Worm (Caenorhabditis elegans): ENCODE data around the gene nadk-2.

The nadk-2 gene

DNA sequence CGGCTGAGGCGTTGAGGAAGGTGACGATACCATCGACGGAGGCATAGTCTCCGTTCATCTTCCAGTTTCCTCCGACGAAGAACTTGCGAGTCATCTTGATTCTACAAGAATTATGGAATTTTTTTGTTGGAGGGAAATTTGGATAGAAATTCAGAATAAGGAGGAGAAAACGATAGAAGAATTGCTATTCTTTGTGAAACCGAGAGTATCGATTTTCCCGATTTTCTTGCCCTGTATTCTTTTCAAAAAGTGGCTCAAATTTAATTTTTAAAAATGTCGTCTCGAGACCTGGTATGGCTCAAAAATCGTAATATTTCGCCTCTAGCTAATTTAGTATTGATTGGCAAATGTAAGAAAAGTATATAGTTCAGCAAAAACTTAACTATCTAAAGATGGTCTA lies 10.3 kb upstream of the nadk-2 start, which contains the start of gene tpi-1:
Gene tpi-1, minus strand, starts transcription at position 101 of the 400 bp plus-strand sequence.
- TF ChIP-seq unc-39 (tag; optimal IDR thresholded peaks at IDR 0.05) = no peak
- TF ChIP-seq mdl-1 (tag; optimal IDR thresholded peaks at IDR 0.05) = no peak
- TF ChIP-seq ceh-82 (tag; optimal IDR thresholded peaks at IDR 0.05) = no peak
- no peak for TF ChIP-seq elt-2 (tag; optimal IDR thresholded peaks at IDR 0.05)
- no peak for TF ChIP-seq hmg-11 (tag; optimal IDR thresholded peaks at IDR 0.05)
- TF ChIP-seq lsy-12 (tag; optimal IDR thresholded peaks at IDR 0.05) = no peak
- TF ChIP-seq aly-2 (tag; optimal IDR thresholded peaks at IDR 0.05) = no peak
- no peak for TF ChIP-seq R02D3.7 (tag; optimal IDR thresholded peaks at IDR 0.05)
- no peak for TF ChIP-seq ZK546.5 (tag; optimal IDR thresholded peaks at IDR 0.05)
- TF ChIP-seq pha-4 (tag; optimal IDR thresholded peaks at IDR 0.05) = no peak

DNA sequence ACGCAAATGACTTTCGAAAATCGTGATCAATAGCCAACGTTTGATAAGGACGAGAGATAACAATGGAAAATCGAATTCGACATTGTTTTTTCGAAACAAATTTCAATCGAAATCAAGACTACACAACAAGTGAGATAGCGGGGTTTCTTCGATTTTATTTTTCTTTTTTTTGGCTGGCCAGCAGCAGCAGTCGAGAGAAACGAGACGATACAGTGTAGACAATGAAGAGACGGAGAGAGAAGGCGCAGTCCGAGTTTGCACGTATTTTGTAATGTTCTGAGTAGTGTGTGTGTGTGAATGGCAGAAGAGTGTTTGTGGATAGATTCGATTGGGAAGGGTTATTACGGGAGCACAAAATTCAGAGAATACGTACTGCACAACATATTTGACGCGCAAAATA lies 9.2 kb upstream of the nadk-2 start:
- TF ChIP-seq lin-39 (tag; optimal IDR thresholded peaks at IDR 0.05) = peak; percentile 66
- peak; percentile 27 for TF ChIP-seq snpc-4 (tag; optimal IDR thresholded peaks at IDR 0.05)
- TF ChIP-seq sea-2 (GFP tag; optimal IDR thresholded peaks at IDR 0.05) = no peak
- no peak for TF ChIP-seq nhr-77 (tag; optimal IDR thresholded peaks at IDR 0.05)
- TF ChIP-seq eor-1 (tag; optimal IDR thresholded peaks at IDR 0.05) = no peak
- no peak for TF ChIP-seq daf-12 (tag; optimal IDR thresholded peaks at IDR 0.05)
- no peak for TF ChIP-seq nhr-67 (tag; optimal IDR thresholded peaks at IDR 0.05)
- TF ChIP-seq nhr-237 (tag; optimal IDR thresholded peaks at IDR 0.05) = no peak
- no peak for TF ChIP-seq fos-1 (tag; optimal IDR thresholded peaks at IDR 0.05)
- no peak for TF ChIP-seq elt-3 (tag; optimal IDR thresholded peaks at IDR 0.05)
- peak; percentile 3 for TF ChIP-seq nhr-43 (tag; optimal IDR thresholded peaks at IDR 0.05; ENCODE audit: poor library complexity, severe bottlenecking)
- no peak for TF ChIP-seq aly-2 (tag; optimal IDR thresholded peaks at IDR 0.05)
- peak; percentile 80 for TF ChIP-seq hmg-11 (tag; optimal IDR thresholded peaks at IDR 0.05)
- TF ChIP-seq jun-1 (tag; optimal IDR thresholded peaks at IDR 0.05) = peak; percentile 30
- TF ChIP-seq ceh-16 (tag; optimal IDR thresholded peaks at IDR 0.05) = no peak
- no peak for TF ChIP-seq nhr-28 (tag; optimal IDR thresholded peaks at IDR 0.05)
- no peak for TF ChIP-seq nhr-25 (tag; optimal IDR thresholded peaks at IDR 0.05)
- TF ChIP-seq nhr-12 (tag; optimal IDR thresholded peaks at IDR 0.05) = no peak
- TF ChIP-seq fkh-10 (GFP tag; optimal IDR thresholded peaks at IDR 0.05) = no peak
- peak; percentile 68 for TF ChIP-seq lin-15B (tag; optimal IDR thresholded peaks at IDR 0.05)
- TF ChIP-seq unc-39 (tag; optimal IDR thresholded peaks at IDR 0.05) = no peak
- no peak for TF ChIP-seq fkh-2 (tag; optimal IDR thresholded peaks at IDR 0.05)
- no peak for TF ChIP-seq elt-1 (tag; optimal IDR thresholded peaks at IDR 0.05)
- no peak for TF ChIP-seq ztf-4 (tag; optimal IDR thresholded peaks at IDR 0.05)
- no peak for TF ChIP-seq mml-1 (tag; optimal IDR thresholded peaks at IDR 0.05)
- no peak for TF ChIP-seq egl-27 (tag; optimal IDR thresholded peaks at IDR 0.05)
- TF ChIP-seq ceh-9 (tag; optimal IDR thresholded peaks at IDR 0.05) = no peak
- TF ChIP-seq pha-4 (tag; optimal IDR thresholded peaks at IDR 0.05) = peak; percentile 73
- TF ChIP-seq ama-1 (optimal IDR thresholded peaks at IDR 0.05) = peak; percentile 80
- no peak for TF ChIP-seq tbx-2 (tag; optimal IDR thresholded peaks at IDR 0.05)
- TF ChIP-seq lsy-12 (tag; optimal IDR thresholded peaks at IDR 0.05) = no peak
- no peak for TF ChIP-seq skn-1 (tag; optimal IDR thresholded peaks at IDR 0.05)
- TF ChIP-seq nhr-11 (tag; optimal IDR thresholded peaks at IDR 0.05) = no peak
- no peak for TF ChIP-seq zag-1 (tag; optimal IDR thresholded peaks at IDR 0.05)
- no peak for TF ChIP-seq nhr-76 (tag; optimal IDR thresholded peaks at IDR 0.05)
- TF ChIP-seq R02D3.7 (tag; optimal IDR thresholded peaks at IDR 0.05) = no peak
- TF ChIP-seq egl-5 (tag; optimal IDR thresholded peaks at IDR 0.05) = no peak
- TF ChIP-seq ZK546.5 (tag; optimal IDR thresholded peaks at IDR 0.05) = no peak
- TF ChIP-seq nhr-23 (tag; optimal IDR thresholded peaks at IDR 0.05) = no peak
- no peak for TF ChIP-seq mdl-1 (tag; optimal IDR thresholded peaks at IDR 0.05)
- TF ChIP-seq elt-2 (tag; optimal IDR thresholded peaks at IDR 0.05) = peak; percentile 90
- no peak for TF ChIP-seq ztf-11 (tag; optimal IDR thresholded peaks at IDR 0.05)
- TF ChIP-seq ceh-28 (tag; optimal IDR thresholded peaks at IDR 0.05) = peak; percentile 10
- peak; percentile 77 for TF ChIP-seq nfya-1 (tag; optimal IDR thresholded peaks at IDR 0.05; ENCODE audit: insufficient read depth)
- TF ChIP-seq ceh-82 (tag; optimal IDR thresholded peaks at IDR 0.05) = no peak
- no peak for TF ChIP-seq unc-62 (GFP tag; optimal IDR thresholded peaks at IDR 0.05)
- peak; percentile 90 for TF ChIP-seq pqm-1 (tag; optimal IDR thresholded peaks at IDR 0.05)
